Worm (Caenorhabditis elegans): ENCODE measurements around the gene nhr-41.

DNA sequence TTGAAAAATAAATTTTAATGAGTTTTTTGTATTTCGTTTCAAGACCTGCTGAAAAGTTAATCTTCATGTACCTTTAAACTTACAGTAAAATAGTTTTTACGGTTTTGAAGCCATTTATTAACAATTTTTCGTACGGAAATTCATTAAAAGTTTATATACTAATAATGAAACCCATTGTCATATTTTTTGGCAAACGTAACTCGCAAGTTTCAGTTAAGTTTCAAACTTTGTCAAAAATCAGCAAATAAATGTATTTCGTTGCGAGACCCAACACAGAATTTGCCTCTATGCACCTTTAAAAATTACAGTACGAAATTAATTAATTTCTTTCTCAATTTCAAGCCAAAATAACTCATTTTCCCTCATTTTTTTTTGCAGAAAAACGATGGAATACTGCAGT, 34.6 kb downstream of the nhr-41 start, which contains the start of gene jtr-1:
- no peak for TF ChIP-seq him-1 (tag; optimal IDR thresholded peaks at IDR 0.05)
- TF ChIP-seq W03F9.2 (tag; optimal IDR thresholded peaks at IDR 0.05): no peak
- no peak for TF ChIP-seq dao-5 (tag; optimal IDR thresholded peaks at IDR 0.05)
